Fruit fly (Drosophila melanogaster) whole organism, embryonic: ENCODE measurements around the gene Vps13D.
A peak's percentile ranks its signal among the peaks of the same experiment; 100 is the strongest.

Source experiments
- Asciz ChIP-seq: fragments of 200-800 bp; sonication (Bioruptor generic); optimal IDR thresholded peaks from 2 replicates; lab custom pipeline; 2017; ENCODE audit warnings: missing biosample characterization, mild to moderate bottlenecking, missing genetic modification characterization, missing genetic modification reagents
- Atf-2 ChIP-seq: fragments of 200-800 bp; sonication (Bioruptor generic); optimal IDR thresholded peaks from 2 replicates; lab custom pipeline; 2016; ENCODE audit warnings: missing biosample characterization, missing genetic modification characterization
- BtbVII ChIP-seq: fragments of 200-800 bp; sonication (Bioruptor generic); optimal IDR thresholded peaks from 3 replicates; lab custom pipeline; 2017; ENCODE audit warnings: missing biosample characterization, mild to moderate bottlenecking, missing genetic modification characterization
- CG10274 ChIP-seq: fragments of 200-800 bp; sonication (Bioruptor generic); optimal IDR thresholded peaks from 3 replicates; lab custom pipeline; 2017; ENCODE audit warnings: missing biosample characterization, mild to moderate bottlenecking, missing genetic modification characterization
- CG12659 ChIP-seq: fragments of 200-800 bp; sonication (Bioruptor generic); optimal IDR thresholded peaks from 3 replicates; lab custom pipeline; 2017; ENCODE audit warnings: mild to moderate bottlenecking, missing biosample characterization, missing genetic modification reagents, missing genetic modification characterization
- CG13123 ChIP-seq: fragments of 200-800 bp; sonication (Bioruptor generic); optimal IDR thresholded peaks from 2 replicates; lab custom pipeline; 2016; ENCODE audit warnings: missing biosample characterization, missing genetic modification characterization
- CG13287 ChIP-seq: fragments of 200-800 bp; sonication (Bioruptor generic); IDR thresholded peaks from 2 replicates; pipeline ENCODE4 v1.3.6; 2022; ENCODE audit warnings: missing biosample characterization, missing genetic modification characterization; ENCODE audit not compliant: partially characterized antibody
- CG14050 ChIP-seq: fragments of 200-800 bp; sonication (Bioruptor generic); IDR thresholded peaks from 3 replicates; pipeline ENCODE4 v1.3.6; 2022; ENCODE audit warnings: missing biosample characterization, missing genetic modification characterization
- CG14965 ChIP-seq: fragments of 200-800 bp; sonication (Bioruptor generic); optimal IDR thresholded peaks from 2 replicates; lab custom pipeline; 2016; ENCODE audit warnings: missing biosample characterization, missing genetic modification characterization, borderline replicate concordance
- CG15073 ChIP-seq: fragments of 200-800 bp; sonication (Bioruptor generic); optimal IDR thresholded peaks from 2 replicates; lab custom pipeline; 2016; ENCODE audit warnings: missing biosample characterization, missing genetic modification characterization
- CG15514 ChIP-seq: fragments of 200-800 bp; sonication (Bioruptor generic); optimal IDR thresholded peaks from 3 replicates; lab custom pipeline; 2017; ENCODE audit warnings: missing biosample characterization, missing genetic modification characterization, mild to moderate bottlenecking, moderate library complexity, missing genetic modification reagents
- CG17385 ChIP-seq: fragments of 200-800 bp; sonication (Bioruptor generic); optimal IDR thresholded peaks from 3 replicates; lab custom pipeline; 2018; ENCODE audit warnings: missing biosample characterization, mild to moderate bottlenecking, missing genetic modification characterization
- CG17912 ChIP-seq: fragments of 200-800 bp; sonication (Bioruptor generic); optimal IDR thresholded peaks from 2 replicates; lab custom pipeline; 2018; ENCODE audit warnings: missing biosample characterization, mild to moderate bottlenecking, missing genetic modification characterization
- CG1792 ChIP-seq: fragments of 200-800 bp; sonication (Bioruptor generic); optimal IDR thresholded peaks from 2 replicates; lab custom pipeline; 2016; ENCODE audit warnings: missing biosample characterization, missing genetic modification characterization
- CG2199 ChIP-seq: fragments of 200-800 bp; sonication (Bioruptor generic); IDR thresholded peaks from 3 replicates; pipeline ENCODE4 v1.3.6; 2022; ENCODE audit warnings: missing biosample characterization, missing genetic modification characterization
- CG30431 ChIP-seq: fragments of 200-800 bp; sonication (Bioruptor generic); optimal IDR thresholded peaks from 2 replicates; lab custom pipeline; 2017; ENCODE audit warnings: missing biosample characterization, missing genetic modification characterization
- CG31365 ChIP-seq: fragments of 200-800 bp; sonication (Bioruptor generic); optimal IDR thresholded peaks from 2 replicates; lab custom pipeline; 2018; ENCODE audit warnings: missing biosample characterization, mild to moderate bottlenecking, missing genetic modification characterization
- CG4617 ChIP-seq: fragments of 200-800 bp; sonication (Bioruptor generic); optimal IDR thresholded peaks from 3 replicates; lab custom pipeline; 2016; ENCODE audit warnings: missing biosample characterization, missing genetic modification characterization, borderline replicate concordance
- CG6254 ChIP-seq: fragments of 200-800 bp; sonication (Bioruptor generic); optimal IDR thresholded peaks from 3 replicates; lab custom pipeline; 2017; ENCODE audit warnings: mild to moderate bottlenecking, missing biosample characterization, missing genetic modification reagents, missing genetic modification characterization
- CG6683 ChIP-seq: fragments of 200-800 bp; sonication (Bioruptor generic); optimal IDR thresholded peaks from 2 replicates; lab custom pipeline; 2017; ENCODE audit warnings: missing biosample characterization, mild to moderate bottlenecking, missing genetic modification characterization, missing genetic modification reagents
- CG7987 ChIP-seq: fragments of 200-800 bp; sonication (Bioruptor generic); optimal IDR thresholded peaks from 2 replicates; lab custom pipeline; 2018; ENCODE audit warnings: missing biosample characterization, mild to moderate bottlenecking, missing genetic modification characterization, moderate library complexity
- CoRest ChIP-seq: fragments of 200-800 bp; sonication (Bioruptor generic); optimal IDR thresholded peaks from 3 replicates; lab custom pipeline; 2018; ENCODE audit warnings: missing biosample characterization, mild to moderate bottlenecking, missing genetic modification characterization, moderate library complexity
- Dfd ChIP-seq, 2 experiments: fragments of >200 bp; optimal IDR thresholded peaks; 2 replicates each; lab custom pipeline; 2017; ENCODE audit warnings: missing biosample characterization in 2 of 2, missing genetic modification characterization in 2 of 2
- Dll ChIP-seq: fragments of 200-800 bp; sonication (Bioruptor generic); IDR thresholded peaks from 4 replicates; pipeline ENCODE4 v1.3.6; 2022; ENCODE audit warnings: missing biosample characterization, missing genetic modification characterization; ENCODE audit not compliant: partially characterized antibody
- Doc2 ChIP-seq: fragments of 200-800 bp; sonication (Bioruptor generic); IDR thresholded peaks from 2 replicates; pipeline ENCODE4 v1.3.6; 2022; ENCODE audit warnings: missing biosample characterization, missing genetic modification characterization
- H2.0 ChIP-seq: fragments of 200-800 bp; sonication (Bioruptor generic); IDR thresholded peaks from 2 replicates; pipeline ENCODE4 v1.3.6; 2022; ENCODE audit warnings: missing biosample characterization, missing genetic modification characterization
- HLH4C ChIP-seq: fragments of 200-800 bp; sonication (Bioruptor generic); IDR thresholded peaks from 3 replicates; pipeline ENCODE4 v1.3.6; 2022; ENCODE audit warnings: missing biosample characterization, missing genetic modification characterization; ENCODE audit not compliant: partially characterized antibody
- MESR4 ChIP-seq: fragments of 200-800 bp; sonication (Bioruptor generic); optimal IDR thresholded peaks from 2 replicates; lab custom pipeline; 2018; ENCODE audit warnings: missing biosample characterization, mild to moderate bottlenecking, missing genetic modification characterization, moderate library complexity
- Meics ChIP-seq: fragments of 200-800 bp; sonication (Bioruptor generic); optimal IDR thresholded peaks from 2 replicates; lab custom pipeline; 2017; ENCODE audit warnings: missing biosample characterization, mild to moderate bottlenecking, missing genetic modification characterization
- NfI ChIP-seq: fragments of 200-800 bp; sonication (Bioruptor generic); optimal IDR thresholded peaks from 3 replicates; lab custom pipeline; 2018; ENCODE audit warnings: missing biosample characterization, mild to moderate bottlenecking, missing genetic modification characterization, moderate library complexity
- Optix ChIP-seq: fragments of 200-800 bp; sonication (Bioruptor generic); IDR thresholded peaks from 3 replicates; pipeline ENCODE4 v1.3.6; 2022; ENCODE audit warnings: missing biosample characterization, missing genetic modification characterization
- TFAM ChIP-seq: fragments of 200-800 bp; sonication (Bioruptor generic); optimal IDR thresholded peaks from 2 replicates; lab custom pipeline; 2017; ENCODE audit warnings: missing biosample characterization, missing genetic modification characterization, inconsistent platforms
- Trl ChIP-seq, 3 experiments: fragments of >200 bp in 2 of 3; fragments of 200-800 bp in 1 of 3; sonication (Bioruptor generic) in 1 of 3; optimal IDR thresholded peaks; 2 replicates in 1 of 3; 3 replicates in 2 of 3; lab custom pipeline; 2016 to 2017; ENCODE audit warnings: missing biosample characterization in 1 of 3, missing genetic modification characterization in 1 of 3
- Vsx1 ChIP-seq: fragments of 200-800 bp; sonication (Bioruptor generic); optimal IDR thresholded peaks from 2 replicates; lab custom pipeline; 2017; ENCODE audit warnings: missing biosample characterization, mild to moderate bottlenecking, missing genetic modification characterization, missing genetic modification reagents
- ab ChIP-seq: fragments of 200-800 bp; sonication (Bioruptor generic); optimal IDR thresholded peaks from 2 replicates; lab custom pipeline; 2016; ENCODE audit warnings: missing biosample characterization, missing genetic modification characterization
- chif ChIP-seq, 2 experiments: fragments of 200-800 bp; sonication (Bioruptor generic); optimal IDR thresholded peaks; 3 replicates each; lab custom pipeline; 2016; ENCODE audit warnings: missing biosample characterization in 2 of 2, missing genetic modification characterization in 2 of 2
- crc ChIP-seq: fragments of 200-800 bp; sonication (Bioruptor generic); optimal IDR thresholded peaks from 2 replicates; lab custom pipeline; 2016; ENCODE audit warnings: missing biosample characterization, missing genetic modification characterization
- esg ChIP-seq: fragments of 200-800 bp; sonication (Bioruptor generic); conservative IDR thresholded peaks from 2 replicates; pipeline ENCODE4 v1.3.6; 2022; ENCODE audit warnings: missing biosample characterization, missing genetic modification characterization
- hkb ChIP-seq, 2 experiments: fragments of 200-800 bp in 1 of 2; fragments of >200 bp in 1 of 2; sonication (Bioruptor generic) in 1 of 2; IDR thresholded peaks in 1 of 2; optimal IDR thresholded peaks in 1 of 2; 2 replicates each; pipeline versions ENCODE4 v1.3.6 to Lab custom; 2017 to 2022; ENCODE audit warnings: missing biosample characterization in 1 of 2, missing genetic modification characterization in 1 of 2
- jing ChIP-seq: fragments of 200-800 bp; sonication (Bioruptor generic); optimal IDR thresholded peaks from 2 replicates; lab custom pipeline; 2018; ENCODE audit warnings: missing biosample characterization, mild to moderate bottlenecking, missing genetic modification characterization
- lov ChIP-seq, 2 experiments: fragments of 200-800 bp in 1 of 2; fragments of >200 bp in 1 of 2; sonication (Bioruptor generic) in 1 of 2; IDR thresholded peaks in 1 of 2; optimal IDR thresholded peaks in 1 of 2; 2 replicates in 1 of 2; 3 replicates in 1 of 2; pipeline versions ENCODE4 v1.3.6 to Lab custom; 2017 to 2022; ENCODE audit warnings: missing biosample characterization in 1 of 2, missing genetic modification characterization in 1 of 2
- onecut ChIP-seq: fragments of 200-800 bp; sonication (Bioruptor generic); IDR thresholded peaks from 2 replicates; pipeline ENCODE4 v1.3.6; 2022; ENCODE audit warnings: missing biosample characterization, missing genetic modification characterization
- ranshi ChIP-seq: fragments of 200-800 bp; sonication (Bioruptor generic); IDR thresholded peaks from 2 replicates; pipeline ENCODE4 v1.3.6; 2022; ENCODE audit warnings: missing biosample characterization, missing genetic modification characterization
- vfl ChIP-seq: fragments of 200-800 bp; sonication (Bioruptor generic); optimal IDR thresholded peaks from 2 replicates; lab custom pipeline; 2016; ENCODE audit warnings: missing biosample characterization, missing genetic modification characterization
- wdn ChIP-seq: fragments of 200-800 bp; sonication (Bioruptor generic); IDR thresholded peaks from 2 replicates; pipeline ENCODE4 v1.3.6; 2022; ENCODE audit warnings: missing biosample characterization, missing genetic modification characterization
- yki ChIP-seq: fragments of >200 bp; optimal IDR thresholded peaks from 3 replicates; lab custom pipeline; 2018
- zen2 ChIP-seq: fragments of 200-800 bp; sonication (Bioruptor generic); IDR thresholded peaks from 3 replicates; pipeline ENCODE4 v1.3.6; 2022; ENCODE audit warnings: missing biosample characterization, missing genetic modification characterization; ENCODE audit not compliant: partially characterized antibody

The Vps13D gene

dm6 chr3L:12804035-12804729, 49.3 kb downstream of the Vps13D start (continued):
- TF ChIP-seq CG17385 (GFP tag; lab: Kevin White, UChicago) (no peak), CG17912 (GFP tag; lab: Kevin White, UChicago) (no peak), CG13123 (GFP tag; lab: Kevin White, UChicago) (no peak), CG13287 (no peak), lov (optimal IDR thresholded peaks at IDR 0.05; lab: Kevin White, UChicago) (no peak), lov (GFP tag; IDR thresholded peaks at IDR 0.05; lab: Robert Waterston, UW) (no peak), Optix (GFP tag; lab: Robert Waterston, UW) (no peak), CG15073 (no peak), CG12659 (GFP tag; lab: Kevin White, UChicago) (peak; percentile 4), H2.0 (no peak), CG1792 (no peak), CG14050 (GFP tag; lab: Robert Waterston, UW) (no peak), HLH4C (GFP tag; lab: Robert Waterston, UW) (no peak), vfl (no peak), onecut (peak; percentile 87), Atf-2 (GFP tag; lab: Kevin White, UChicago) (no peak), yki (lab: Kevin White, UChicago) (peak; percentile 90), CoRest (tag; lab: Kevin White, UChicago) (no peak), jing (no peak), Dll (GFP tag; lab: Robert Waterston, UW) (peak; percentile 53; the same call in 1 of the 4 replicates), zen2 (GFP tag; lab: Robert Waterston, UW) (no peak), CG30431 (GFP tag; lab: Kevin White, UChicago) (no peak)

DNA sequence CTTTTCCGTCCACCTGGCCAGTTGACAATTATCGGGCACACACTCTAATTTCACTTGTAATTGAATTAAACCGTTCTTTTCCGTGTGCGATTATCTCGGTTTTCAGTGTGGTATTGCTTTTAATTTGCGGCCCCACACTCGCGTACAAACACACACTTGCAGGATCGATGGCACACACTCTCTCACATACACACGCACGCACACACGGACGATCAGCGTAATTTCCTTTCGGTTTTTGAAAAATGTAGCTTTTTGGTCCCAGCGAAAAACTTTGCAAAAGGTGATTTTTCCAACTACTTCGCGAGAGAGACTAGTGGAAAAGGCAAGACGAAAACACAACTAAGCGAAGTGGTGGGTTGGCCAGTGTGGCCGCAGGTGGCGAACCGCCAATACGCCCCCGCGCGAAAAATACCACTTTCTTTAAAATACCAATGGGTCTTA, 49.9 kb downstream of the Vps13D start, which contains the start of gene Atg1:
Gene Atg1, minus strand, starts transcription at position 387 of the 441 bp plus-strand sequence.
- TF ChIP-seq TFAM (GFP tag; lab: Kevin White, UChicago): no peak
- 0 out of 3 replicates have a peak, but pooled peaks have one; percentile 27 for TF ChIP-seq CG2199
- no peak for TF ChIP-seq chif (GFP tag; optimal IDR thresholded peaks at IDR 0.05; lab: Kevin White, UChicago)
- TF ChIP-seq MESR4 (GFP tag; lab: Kevin White, UChicago): peak; percentile 71
- no peak for TF ChIP-seq CG6683 (GFP tag; lab: Kevin White, UChicago)
- TF ChIP-seq wdn: no peak
- no peak for TF ChIP-seq Meics (GFP tag; lab: Kevin White, UChicago)
- no peak for TF ChIP-seq CG10274 (GFP tag; lab: Kevin White, UChicago)
- TF ChIP-seq CG6254 (GFP tag; lab: Kevin White, UChicago): no peak
- 0 out of 2 replicates have a peak, but pooled peaks have one; percentile 10 for TF ChIP-seq ranshi
- no peak for TF ChIP-seq hkb (optimal IDR thresholded peaks at IDR 0.05; lab: Kevin White, UChicago)
- peak; percentile 8; the same call in 1 of the 2 replicates for TF ChIP-seq hkb (GFP tag; IDR thresholded peaks at IDR 0.05; lab: Robert Waterston, UW)
- no peak for TF ChIP-seq crc
- TF ChIP-seq BtbVII: no peak
- no peak for TF ChIP-seq CG31365 (tag; lab: Kevin White, UChicago)
- no peak for TF ChIP-seq esg (GFP tag; lab: Robert Waterston, UW)
- TF ChIP-seq CG4617 (GFP tag; lab: Kevin White, UChicago): peak; percentile 39
- no peak for TF ChIP-seq Doc2 (GFP tag; lab: Robert Waterston, UW)
- no peak for TF ChIP-seq CG14965 (GFP tag; lab: Kevin White, UChicago)
- TF ChIP-seq Vsx1 (GFP tag; lab: Kevin White, UChicago): no peak
- TF ChIP-seq ab: no peak
- TF ChIP-seq NfI: no peak
- no peak for TF ChIP-seq HLH4C (GFP tag; lab: Robert Waterston, UW)
- no peak for TF ChIP-seq Dfd (GFP tag; optimal IDR thresholded peaks at IDR 0.05; lab: Kevin White, UChicago)
- peak; percentile 52 for TF ChIP-seq CG7987 (GFP tag; lab: Kevin White, UChicago)
- peak; percentile 36 for TF ChIP-seq CG15514 (GFP tag; lab: Kevin White, UChicago)
- peak in 1 of 2 experiments; percentile 69 for TF ChIP-seq Trl (optimal IDR thresholded peaks at IDR 0.05; lab: Kevin White, UChicago)
- TF ChIP-seq Trl (GFP tag; optimal IDR thresholded peaks at IDR 0.05; lab: Kevin White, UChicago): no peak
- TF ChIP-seq Asciz (GFP tag; lab: Kevin White, UChicago): no peak
